Fruit fly (Drosophila melanogaster): ENCODE measurements around the gene Spps.

Spps gene

dm6 chr3R:24221334-24222302 lies 5.1 kb downstream of the Spps start, which contains the start of gene twin:
TSS of gene twin (minus strand) at chr3R:24221965.
- TF ChIP-seq CG17801 (GFP tag; optimal IDR thresholded peaks at IDR 0.05; ENCODE audit: partially characterized antibody): peak; percentile 46

dm6 chr3R:24220845-24221244 lies 5.9 kb downstream of the Spps start, which contains the start of gene cav:
TSS of gene cav (plus strand) at chr3R:24221103.
- no peak for TF ChIP-seq CG17801 (GFP tag; optimal IDR thresholded peaks at IDR 0.05; ENCODE audit: partially characterized antibody)

- no peak for TF ChIP-seq CG17801 (GFP tag; optimal IDR thresholded peaks at IDR 0.05; ENCODE audit: partially characterized antibody)
Measured at dm6 chr3R:24219093-24219492, 7.6 kb downstream of the Spps start.

dm6 chr3R:24218565-24218964 lies 8.2 kb downstream of the Spps start, which contains the start of gene CG17786:
TSS of gene CG17786 (minus strand) at chr3R:24218718.
- TF ChIP-seq CG17801 (GFP tag; optimal IDR thresholded peaks at IDR 0.05; ENCODE audit: partially characterized antibody): no peak

- TF ChIP-seq CG17801 (GFP tag; optimal IDR thresholded peaks at IDR 0.05; ENCODE audit: partially characterized antibody): no peak
Measured at dm6 chr3R:24216017-24216416, 10.7 kb downstream of the Spps start.

- TF ChIP-seq CG17801 (GFP tag; optimal IDR thresholded peaks at IDR 0.05; ENCODE audit: partially characterized antibody): no peak
Measured at dm6 chr3R:24213644-24214043, 13.1 kb downstream of the Spps start.

dm6 chr3R:24206341-24207114 lies 20.2 kb downstream of the Spps start:
- TF ChIP-seq CG17801 (GFP tag; optimal IDR thresholded peaks at IDR 0.05; ENCODE audit: partially characterized antibody): no peak

- TF ChIP-seq CG17801 (GFP tag; optimal IDR thresholded peaks at IDR 0.05; ENCODE audit: partially characterized antibody): no peak
Measured at dm6 chr3R:24205935-24206334, 20.8 kb downstream of the Spps start.

- TF ChIP-seq CG17801 (GFP tag; optimal IDR thresholded peaks at IDR 0.05; ENCODE audit: partially characterized antibody): peak; percentile 18
Measured at dm6 chr3R:24205234-24205894, 21.4 kb downstream of the Spps start.

- no peak for TF ChIP-seq CG17801 (GFP tag; optimal IDR thresholded peaks at IDR 0.05; ENCODE audit: partially characterized antibody)
Measured at dm6 chr3R:24204022-24204421, 22.7 kb downstream of the Spps start.

- TF ChIP-seq CG17801 (GFP tag; optimal IDR thresholded peaks at IDR 0.05; ENCODE audit: partially characterized antibody): no peak
Measured at dm6 chr3R:24203426-24203825, 23.3 kb downstream of the Spps start.

dm6 chr3R:24202723-24203122 lies 24.0 kb downstream of the Spps start:
- no peak for TF ChIP-seq CG17801 (GFP tag; optimal IDR thresholded peaks at IDR 0.05; ENCODE audit: partially characterized antibody)

- peak; percentile 93 for TF ChIP-seq CG17801 (GFP tag; optimal IDR thresholded peaks at IDR 0.05; ENCODE audit: partially characterized antibody)
Measured at dm6 chr3R:24193373-24193879, 33.3 kb downstream of the Spps start, which contains the start of the genes SMC6 and CG6204. TSS of gene SMC6 (minus strand) at chr3R:24193423. TSS of gene CG6204 (plus strand) at chr3R:24193832.

- peak; percentile 92 for TF ChIP-seq CG17801 (GFP tag; optimal IDR thresholded peaks at IDR 0.05; ENCODE audit: partially characterized antibody)
Measured at dm6 chr3R:24188619-24189018, 38.1 kb downstream of the Spps start, which contains the start of gene CG5515. TSS of gene CG5515 (minus strand) at chr3R:24188896.

dm6 chr3R:24186188-24186587 lies 40.5 kb downstream of the Spps start, which contains the start of gene mora:
TSS of gene mora (plus strand) at chr3R:24186359.
- TF ChIP-seq CG17801 (GFP tag; optimal IDR thresholded peaks at IDR 0.05; ENCODE audit: partially characterized antibody): no peak
